Worm (Caenorhabditis elegans) whole organism, mixed stage, embryonic: Measurements from ENCODE around the gene arrd-17.

Experiments
- bed-3 ChIP-seq: fragments of 200-800 bp; sonication (Bioruptor generic); optimal IDR thresholded peaks from 3 replicates; lab custom pipeline; 2018; ENCODE audit warnings: mild to moderate bottlenecking, missing genetic modification characterization, moderate library complexity, missing compliant biosample characterization
- blmp-1 ChIP-seq: fragments of 150-350 bp; optimal IDR thresholded peaks from 2 replicates; lab custom pipeline; 2014; ENCODE audit warnings: missing biosample characterization, missing genetic modification characterization
- ceh-39 ChIP-seq: fragments of 150-350 bp; optimal IDR thresholded peaks from 2 replicates; lab custom pipeline; 2014; ENCODE audit warnings: missing biosample characterization, missing genetic modification characterization
- ceh-43 ChIP-seq: fragments of 200-800 bp; sonication (Bioruptor generic); optimal IDR thresholded peaks from 2 replicates; lab custom pipeline; 2018; ENCODE audit warnings: mild to moderate bottlenecking, missing genetic modification characterization, moderate library complexity, missing compliant biosample characterization
- ceh-83 ChIP-seq: fragments of 200-800 bp; sonication (Bioruptor generic); optimal IDR thresholded peaks from 2 replicates; lab custom pipeline; 2018; ENCODE audit warnings: mild to moderate bottlenecking, missing genetic modification characterization, missing compliant biosample characterization
- ces-1 ChIP-seq: fragments of 150-350 bp; optimal IDR thresholded peaks from 2 replicates; lab custom pipeline; 2014; ENCODE audit warnings: missing biosample characterization, missing genetic modification reagents, missing genetic modification characterization
- cnd-1 ChIP-seq: fragments of 200-800 bp; sonication (Bioruptor generic); optimal IDR thresholded peaks from 2 replicates; lab custom pipeline; 2018; ENCODE audit warnings: mild to moderate bottlenecking, missing genetic modification characterization, missing compliant biosample characterization
- drap-1 ChIP-seq: fragments of 200-800 bp; sonication (Bioruptor generic); optimal IDR thresholded peaks from 3 replicates; lab custom pipeline; 2018; ENCODE audit warnings: mild to moderate bottlenecking, missing genetic modification characterization, missing compliant biosample characterization
- elt-1 ChIP-seq: sonication (generic microtip); optimal IDR thresholded peaks from 2 replicates; lab custom pipeline; 2017; ENCODE audit warnings: missing genetic modification characterization, mild to moderate bottlenecking, missing compliant biosample characterization, antibody characterized with exemption, moderate library complexity, borderline replicate concordance; ENCODE audit not compliant: insufficient read depth
- elt-3 ChIP-seq: fragments of 150-350 bp; optimal IDR thresholded peaks from 2 replicates; lab custom pipeline; 2014; ENCODE audit warnings: missing biosample characterization, missing genetic modification characterization
- flh-1 ChIP-seq: fragments of 200-800 bp; sonication (Bioruptor generic); optimal IDR thresholded peaks from 2 replicates; lab custom pipeline; 2018; ENCODE audit warnings: mild to moderate bottlenecking, missing genetic modification characterization, moderate library complexity, missing compliant biosample characterization
- ham-2 ChIP-seq: fragments of 200-800 bp; sonication (Bioruptor generic); optimal IDR thresholded peaks from 2 replicates; lab custom pipeline; 2018; ENCODE audit warnings: mild to moderate bottlenecking, missing genetic modification characterization, missing compliant biosample characterization
- hlh-1 ChIP-seq: fragments of 150-350 bp; optimal IDR thresholded peaks from 2 replicates; lab custom pipeline; 2014; ENCODE audit warnings: missing biosample characterization, missing genetic modification reagents, missing genetic modification characterization
- lin-13 ChIP-seq: fragments of 150-350 bp; optimal IDR thresholded peaks from 2 replicates; lab custom pipeline; 2014; ENCODE audit warnings: missing biosample characterization, missing genetic modification characterization
- mab-5 ChIP-seq: fragments of 150-350 bp; optimal IDR thresholded peaks from 2 replicates; lab custom pipeline; 2014; ENCODE audit warnings: missing biosample characterization, missing genetic modification characterization
- mep-1 ChIP-seq: fragments of 150-350 bp; optimal IDR thresholded peaks from 2 replicates; lab custom pipeline; 2017; ENCODE audit warnings: missing biosample characterization, missing genetic modification reagents, missing genetic modification characterization, inconsistent platforms
- nhr-12 ChIP-seq: fragments of 150-350 bp; optimal IDR thresholded peaks from 2 replicates; lab custom pipeline; 2014; ENCODE audit warnings: missing biosample characterization, missing genetic modification characterization
- nhr-2 ChIP-seq: fragments of 150-350 bp; optimal IDR thresholded peaks from 2 replicates; lab custom pipeline; 2014; ENCODE audit warnings: missing biosample characterization, missing genetic modification characterization
- nhr-237 ChIP-seq: fragments of 150-350 bp; optimal IDR thresholded peaks from 2 replicates; lab custom pipeline; 2014; ENCODE audit warnings: missing biosample characterization, missing genetic modification characterization
- nhr-28 ChIP-seq: fragments of 150-350 bp; optimal IDR thresholded peaks from 2 replicates; lab custom pipeline; 2014; ENCODE audit warnings: missing biosample characterization, missing genetic modification characterization
- pha-4 ChIP-seq: fragments of 150-350 bp; optimal IDR thresholded peaks from 2 replicates; lab custom pipeline; 2018; ENCODE audit warnings: missing biosample characterization, missing genetic modification reagents, missing genetic modification characterization
- sptf-1 ChIP-seq: sonication (generic microtip); optimal IDR thresholded peaks from 2 replicates; lab custom pipeline; 2017; ENCODE audit warnings: mild to moderate bottlenecking, missing genetic modification characterization, moderate library complexity, missing compliant biosample characterization
- tbx-8 ChIP-seq: fragments of 200-800 bp; sonication (Bioruptor generic); optimal IDR thresholded peaks from 2 replicates; lab custom pipeline; 2018; ENCODE audit warnings: mild to moderate bottlenecking, missing genetic modification characterization, moderate library complexity, missing compliant biosample characterization
- unc-120 ChIP-seq: sonication (generic microtip); optimal IDR thresholded peaks from 2 replicates; lab custom pipeline; 2017; ENCODE audit warnings: missing genetic modification characterization, missing compliant biosample characterization; ENCODE audit not compliant: poor library complexity, severe bottlenecking
- unc-39 ChIP-seq: fragments of 150-350 bp; optimal IDR thresholded peaks from 2 replicates; lab custom pipeline; 2014; ENCODE audit warnings: missing biosample characterization, missing genetic modification characterization
- ztf-11 ChIP-seq: fragments of 150-350 bp; optimal IDR thresholded peaks from 2 replicates; lab custom pipeline; 2014; ENCODE audit warnings: missing biosample characterization, missing genetic modification characterization

arrd-17 gene

ce11 chrIII:13615530-13615929 lies 15.1 kb downstream of the arrd-17 start:
- TF ChIP-seq tbx-8 (GFP tag; lab: Kevin White, UChicago), result no peak
- no peak for TF ChIP-seq unc-120
- no peak for TF ChIP-seq nhr-2 (tag; lab: Kevin White, UChicago)
- no peak for TF ChIP-seq unc-39 (tag; lab: Kevin White, UChicago)
- TF ChIP-seq cnd-1 (tag; lab: Kevin White, UChicago), result no peak
- no peak for TF ChIP-seq hlh-1 (tag; lab: Kevin White, UChicago)
- TF ChIP-seq flh-1 (GFP tag; lab: Kevin White, UChicago), result no peak
- TF ChIP-seq mep-1 (tag; lab: Kevin White, UChicago), result no peak
- no peak for TF ChIP-seq pha-4 (tag; lab: Kevin White, UChicago)
- TF ChIP-seq sptf-1, result no peak
- TF ChIP-seq ztf-11 (tag; lab: Kevin White, UChicago), result no peak
- no peak for TF ChIP-seq blmp-1
- no peak for TF ChIP-seq elt-3 (tag; lab: Kevin White, UChicago)
- no peak for TF ChIP-seq lin-13 (tag; lab: Kevin White, UChicago)
- TF ChIP-seq bed-3, result no peak
- TF ChIP-seq ceh-39 (tag; lab: Kevin White, UChicago), result no peak
- no peak for TF ChIP-seq ces-1 (GFP tag; lab: Kevin White, UChicago)

DNA sequence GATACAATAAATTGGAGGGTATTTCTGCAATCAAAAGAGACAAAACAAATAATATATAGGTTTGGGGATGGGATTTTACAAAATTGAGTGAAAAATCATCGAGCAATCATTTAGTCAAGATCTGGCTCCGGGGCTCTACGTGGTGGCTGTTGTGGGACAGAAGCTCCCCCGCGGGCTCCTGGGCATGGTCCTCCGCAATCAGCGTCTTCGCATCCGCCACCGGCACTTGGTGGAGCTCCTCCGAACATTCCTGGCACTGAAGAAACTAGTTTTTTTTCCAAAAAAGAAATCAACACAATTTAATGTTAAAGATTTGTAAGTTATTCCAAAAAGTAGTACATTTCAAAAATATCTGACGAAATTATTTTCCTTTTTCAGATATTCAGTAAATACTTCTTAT lies 15.9 kb downstream of the arrd-17 start:
- no peak for TF ChIP-seq ceh-39 (tag; lab: Kevin White, UChicago)
- TF ChIP-seq lin-13 (tag; lab: Kevin White, UChicago), result no peak
- TF ChIP-seq mep-1 (tag; lab: Kevin White, UChicago), result no peak
- no peak for TF ChIP-seq blmp-1
- no peak for TF ChIP-seq ces-1 (GFP tag; lab: Kevin White, UChicago)
- no peak for TF ChIP-seq elt-1 (tag; lab: Kevin White, UChicago)
- no peak for TF ChIP-seq mab-5 (tag; lab: Kevin White, UChicago)
- TF ChIP-seq elt-3 (tag; lab: Kevin White, UChicago), result no peak
- no peak for TF ChIP-seq nhr-2 (tag; lab: Kevin White, UChicago)
- no peak for TF ChIP-seq ceh-43 (GFP tag; lab: Kevin White, UChicago)
- TF ChIP-seq unc-120, result no peak
- TF ChIP-seq ham-2, result no peak
- no peak for TF ChIP-seq flh-1 (GFP tag; lab: Kevin White, UChicago)

ce11 chrIII:13614206-13614605 lies 16.4 kb downstream of the arrd-17 start:
- TF ChIP-seq elt-1 (tag; lab: Kevin White, UChicago) (no peak), tbx-8 (GFP tag; lab: Kevin White, UChicago) (no peak)

- TF ChIP-seq hlh-1 (tag; lab: Kevin White, UChicago), result no peak
- no peak for TF ChIP-seq elt-1 (tag; lab: Kevin White, UChicago)
- no peak for TF ChIP-seq pha-4 (tag; lab: Kevin White, UChicago)
- TF ChIP-seq bed-3, result no peak
- TF ChIP-seq unc-39 (tag; lab: Kevin White, UChicago), result no peak
Measured at ce11 chrIII:13607833-13608232, 22.8 kb downstream of the arrd-17 start, which contains the start of gene shpk-1. TSS of gene shpk-1 (plus strand) at chrIII:13608020.

DNA sequence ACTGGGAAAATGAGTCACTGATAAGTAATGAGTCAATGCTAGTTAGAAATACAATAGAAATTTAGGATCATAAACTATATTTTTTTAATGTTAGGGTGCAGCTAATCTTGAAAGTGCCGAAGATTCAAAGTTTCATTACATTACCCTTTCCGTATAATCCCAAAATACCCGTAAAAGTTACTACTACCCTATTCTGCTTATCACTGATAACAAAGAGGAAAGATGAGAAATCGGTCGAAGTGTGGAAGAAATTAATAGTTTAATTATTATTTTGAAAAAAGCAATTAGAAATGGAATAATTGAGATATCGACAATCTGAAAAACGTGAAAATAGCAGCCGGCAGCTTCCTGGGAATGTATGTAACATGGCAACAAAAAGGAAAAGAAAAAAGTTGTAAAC lies 23.7 kb downstream of the arrd-17 start:
- no peak for TF ChIP-seq flh-1 (GFP tag; lab: Kevin White, UChicago)
- no peak for TF ChIP-seq pha-4 (tag; lab: Kevin White, UChicago)

ce11 chrIII:13606016-13606530 lies 24.5 kb downstream of the arrd-17 start, which contains the start of gene act-5:
TSS of gene act-5 (minus strand) at chrIII:13606066.
- no peak for TF ChIP-seq ceh-83 (GFP tag; lab: Kevin White, UChicago)
- no peak for TF ChIP-seq nhr-237 (tag; lab: Kevin White, UChicago)
- TF ChIP-seq hlh-1 (tag; lab: Kevin White, UChicago), result no peak
- no peak for TF ChIP-seq ztf-11 (tag; lab: Kevin White, UChicago)
- TF ChIP-seq nhr-28, result no peak

- TF ChIP-seq nhr-12 (no peak), flh-1 (GFP tag; lab: Kevin White, UChicago) (no peak), drap-1 (GFP tag; lab: Kevin White, UChicago) (no peak), mab-5 (tag; lab: Kevin White, UChicago) (no peak)
Measured at ce11 chrIII:13604834-13605233, 25.8 kb downstream of the arrd-17 start.
